Worm (Caenorhabditis elegans) whole organism, L1 larva: ENCODE results near the gene skr-10.

Experiments used
- dsc-1 ChIP-seq: sonication (generic microtip); optimal IDR thresholded peaks from 2 replicates; lab custom pipeline; 2016; ENCODE audit warnings: mild to moderate bottlenecking, missing genetic modification characterization, missing compliant biosample characterization
- egl-27 ChIP-seq, 2 experiments: fragments of 150-350 bp in 1 of 2; sonication (generic microtip); optimal IDR thresholded peaks; 3 replicates each; lab custom pipeline; 2017 to 2018; ENCODE audit warnings: missing biosample characterization in 2 of 2, missing genetic modification characterization in 2 of 2, missing genetic modification reagents in 2 of 2
- elt-3 ChIP-seq, 6 experiments: fragments of 150-350 bp in 1 of 6; sonication (generic microtip); optimal IDR thresholded peaks; 2 replicates each; lab custom pipeline; 2017 to 2018; ENCODE audit warnings: missing biosample characterization in 6 of 6, missing genetic modification characterization in 6 of 6, inconsistent platforms in 1 of 6
- grh-1 ChIP-seq: fragments of 200-800 bp; sonication (Bioruptor generic); IDR thresholded peaks from 2 replicates; pipeline ENCODE4 v1.3.6; 2022; ENCODE audit warnings: missing genetic modification reagents, missing genetic modification characterization, missing compliant biosample characterization
- lin-14 ChIP-seq: fragments of 200-800 bp; sonication (Bioruptor generic); optimal IDR thresholded peaks from 2 replicates; lab custom pipeline; 2018; ENCODE audit warnings: mild to moderate bottlenecking, missing genetic modification characterization, moderate library complexity, missing compliant biosample characterization
- lir-3 ChIP-seq: sonication (generic microtip); optimal IDR thresholded peaks from 2 replicates; lab custom pipeline; 2016; ENCODE audit warnings: mild to moderate bottlenecking, missing genetic modification characterization, moderate library complexity, missing compliant biosample characterization; ENCODE audit not compliant: poor library complexity
- nhr-12 ChIP-seq: sonication (generic microtip); optimal IDR thresholded peaks from 2 replicates; lab custom pipeline; 2017; ENCODE audit warnings: missing biosample characterization, missing genetic modification characterization
- snu-23 ChIP-seq: sonication (generic microtip); optimal IDR thresholded peaks from 2 replicates; lab custom pipeline; 2016; ENCODE audit warnings: missing genetic modification characterization, missing compliant biosample characterization

ce11 chrIV:15937088-15937487 is 9.5 kb upstream of the skr-10 start:
- TF ChIP-seq lir-3: no peak
- TF ChIP-seq snu-23 (GFP tag; lab: Kevin White, UChicago): no peak
- TF ChIP-seq egl-27 (tag; optimal IDR thresholded peaks at IDR 0.05; lab: Kevin White, UChicago): no peak
- TF ChIP-seq lin-14 (GFP tag; lab: Kevin White, UChicago): no peak
- TF ChIP-seq dsc-1 (tag; lab: Kevin White, UChicago): no peak
- TF ChIP-seq elt-3 (tag; optimal IDR thresholded peaks at IDR 0.05; lab: Kevin White, UChicago): no peak
- TF ChIP-seq nhr-12 (tag; lab: Kevin White, UChicago): no peak
- no peak for TF ChIP-seq grh-1 (GFP tag; lab: Robert Waterston, UW)
